Fruit fly (Drosophila melanogaster): Measurements from ENCODE around the gene Nrx-1.

DNA sequence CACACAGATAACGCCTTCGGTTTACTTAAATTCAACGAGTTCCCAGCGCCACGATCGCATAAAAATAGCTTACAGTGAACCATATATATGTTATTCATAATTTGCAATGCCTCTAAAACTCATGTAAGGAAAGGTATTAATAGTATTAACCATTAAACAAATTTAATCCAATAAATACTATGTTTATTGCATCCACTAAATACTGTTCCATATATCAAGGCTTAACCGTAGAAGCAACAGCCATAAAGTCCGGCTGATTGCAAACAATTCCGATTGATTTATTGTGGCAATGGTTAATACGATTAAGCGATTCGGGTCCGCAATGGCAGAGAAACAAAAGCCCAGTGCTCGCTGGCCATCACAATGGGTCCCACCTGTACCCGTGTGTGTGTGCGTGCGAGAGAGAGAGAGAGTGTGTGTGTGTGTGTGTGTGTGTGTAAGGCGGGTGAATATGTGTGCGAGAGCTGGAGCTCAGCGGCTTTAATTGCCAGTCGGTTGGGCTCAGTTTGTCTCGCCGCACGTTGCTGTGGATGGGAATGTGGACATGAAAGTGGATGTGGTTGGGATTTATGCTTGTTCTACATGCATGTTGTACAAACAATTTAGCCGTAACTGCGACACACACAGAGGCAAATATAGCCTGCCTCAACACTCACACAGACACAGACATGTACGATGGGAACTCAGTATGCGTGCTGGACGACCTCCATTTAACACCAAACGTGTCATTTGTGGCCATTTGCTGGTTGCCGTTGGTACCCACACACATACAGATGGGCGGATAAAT is 26.4 kb downstream of the Nrx-1 start:
- TF ChIP-seq ttk (optimal IDR thresholded peaks at IDR 0.05), result no peak
- TF ChIP-seq Sin3A (optimal IDR thresholded peaks at IDR 0.05), result no peak
- TF ChIP-seq Myc (optimal IDR thresholded peaks at IDR 0.05), result no peak

Data from Kc167 (cell line).